Fruit fly (Drosophila melanogaster) whole organism, embryonic: ENCODE results near the gene mRpL39.
A peak's percentile ranks its signal among the peaks of the same experiment; 100 is the strongest.

ENCODE experiments used
- CG1024 ChIP-seq: fragments of 200-800 bp; sonication (Bioruptor generic); IDR thresholded peaks from 2 replicates; pipeline ENCODE4 v1.3.6; 2022; ENCODE audit warnings: missing biosample characterization, missing genetic modification characterization
- CG12071 ChIP-seq: fragments of 200-800 bp; sonication (Bioruptor generic); optimal IDR thresholded peaks from 3 replicates; lab custom pipeline; 2018; ENCODE audit warnings: missing biosample characterization, mild to moderate bottlenecking, missing genetic modification characterization
- CG12299 ChIP-seq: fragments of 200-800 bp; sonication (Bioruptor generic); optimal IDR thresholded peaks from 2 replicates; lab custom pipeline; 2018; ENCODE audit warnings: missing biosample characterization, mild to moderate bottlenecking, missing genetic modification characterization
- CG15479 ChIP-seq: fragments of 200-800 bp; sonication (Bioruptor generic); optimal IDR thresholded peaks from 3 replicates; lab custom pipeline; 2019; ENCODE audit warnings: missing biosample characterization, mild to moderate bottlenecking, missing genetic modification characterization, moderate library complexity
- CG18619 ChIP-seq: fragments of 200-800 bp; sonication (Bioruptor generic); optimal IDR thresholded peaks from 3 replicates; lab custom pipeline; 2017; ENCODE audit warnings: missing biosample characterization, mild to moderate bottlenecking, missing genetic modification characterization
- CG2202 ChIP-seq: fragments of 200-800 bp; sonication (Bioruptor generic); optimal IDR thresholded peaks from 2 replicates; lab custom pipeline; 2018; ENCODE audit warnings: missing biosample characterization, mild to moderate bottlenecking, missing genetic modification characterization
- CG34422 ChIP-seq: fragments of 200-800 bp; sonication (Bioruptor generic); IDR thresholded peaks from 3 replicates; pipeline ENCODE4 v1.3.6; 2022; ENCODE audit warnings: missing biosample characterization, missing genetic modification characterization
- CG8478 ChIP-seq: fragments of >200 bp; optimal IDR thresholded peaks from 2 replicates; lab custom pipeline; 2018
- CrebB ChIP-seq: fragments of 200-800 bp; sonication (Bioruptor generic); optimal IDR thresholded peaks from 3 replicates; lab custom pipeline; 2018; ENCODE audit warnings: missing biosample characterization, mild to moderate bottlenecking, missing genetic modification characterization
- D ChIP-seq, 2 experiments: fragments of 200-800 bp in 1 of 2; fragments of >200 bp in 1 of 2; sonication (Bioruptor generic) in 1 of 2; optimal IDR thresholded peaks; 2 replicates in 1 of 2; 3 replicates in 1 of 2; lab custom pipeline; 2017; ENCODE audit warnings: mild to moderate bottlenecking in 1 of 2, missing biosample characterization in 1 of 2, missing genetic modification characterization in 1 of 2, missing genetic modification reagents in 1 of 2
- D19A ChIP-seq: fragments of 200-800 bp; optimal IDR thresholded peaks from 3 replicates; lab custom pipeline; 2019; ENCODE audit warnings: missing biosample characterization, mild to moderate bottlenecking, missing genetic modification characterization, moderate library complexity
- Dll ChIP-seq: fragments of 200-800 bp; sonication (Bioruptor generic); IDR thresholded peaks from 4 replicates; pipeline ENCODE4 v1.3.6; 2022; ENCODE audit warnings: missing biosample characterization, missing genetic modification characterization; ENCODE audit not compliant: partially characterized antibody
- H2.0 ChIP-seq: fragments of 200-800 bp; sonication (Bioruptor generic); IDR thresholded peaks from 2 replicates; pipeline ENCODE4 v1.3.6; 2022; ENCODE audit warnings: missing biosample characterization, missing genetic modification characterization
- HHEX ChIP-seq: fragments of 200-800 bp; sonication (Bioruptor generic); optimal IDR thresholded peaks from 3 replicates; lab custom pipeline; 2017; ENCODE audit warnings: missing biosample characterization, mild to moderate bottlenecking, missing genetic modification characterization, missing genetic modification reagents
- Hr39 ChIP-seq: fragments of >200 bp; optimal IDR thresholded peaks from 2 replicates; lab custom pipeline; 2017
- Mrtf ChIP-seq: fragments of 200-800 bp; sonication (Bioruptor generic); IDR thresholded peaks from 3 replicates; pipeline ENCODE4 v1.3.6; 2022; ENCODE audit warnings: missing biosample characterization, missing genetic modification characterization
- NFAT ChIP-seq: fragments of 200-800 bp; sonication (Bioruptor generic); IDR thresholded peaks from 2 replicates; pipeline ENCODE4 v1.3.6; 2022; ENCODE audit warnings: missing biosample characterization, missing genetic modification characterization
- Nf-YC ChIP-seq: fragments of 200-800 bp; optimal IDR thresholded peaks from 3 replicates; lab custom pipeline; 2019; ENCODE audit warnings: missing biosample characterization, mild to moderate bottlenecking, missing genetic modification characterization, moderate library complexity
- Scr ChIP-seq: fragments of 200-800 bp; sonication (Bioruptor generic); IDR thresholded peaks from 2 replicates; pipeline ENCODE4 v1.3.6; 2022; ENCODE audit warnings: missing biosample characterization, missing genetic modification characterization; ENCODE audit not compliant: partially characterized antibody
- ac ChIP-seq: fragments of 200-800 bp; sonication (Bioruptor generic); optimal IDR thresholded peaks from 3 replicates; lab custom pipeline; 2017; ENCODE audit warnings: missing biosample characterization, mild to moderate bottlenecking, missing genetic modification characterization
- ap ChIP-seq: fragments of 200-800 bp; sonication (Bioruptor generic); IDR thresholded peaks from 2 replicates; pipeline ENCODE4 v1.3.6; 2022; ENCODE audit warnings: missing biosample characterization, missing genetic modification characterization
- ash1 ChIP-seq: fragments of 200-800 bp; sonication (Bioruptor generic); optimal IDR thresholded peaks from 2 replicates; lab custom pipeline; 2018; ENCODE audit warnings: missing biosample characterization, mild to moderate bottlenecking, missing genetic modification characterization
- cad ChIP-seq: fragments of >200 bp; optimal IDR thresholded peaks from 2 replicates; lab custom pipeline; 2017; ENCODE audit warnings: missing biosample characterization, missing genetic modification characterization
- disco-r ChIP-seq: fragments of 200-800 bp; sonication (Bioruptor generic); optimal IDR thresholded peaks from 2 replicates; lab custom pipeline; 2016; ENCODE audit warnings: missing biosample characterization, missing genetic modification characterization
- dmrt99B ChIP-seq: fragments of 200-800 bp; sonication (Bioruptor generic); optimal IDR thresholded peaks from 2 replicates; lab custom pipeline; 2018; ENCODE audit warnings: missing biosample characterization, mild to moderate bottlenecking, missing genetic modification characterization, moderate library complexity
- emc ChIP-seq: fragments of 200-800 bp; sonication (Bioruptor generic); optimal IDR thresholded peaks from 2 replicates; lab custom pipeline; 2016; ENCODE audit warnings: missing biosample characterization, missing genetic modification characterization
- ems ChIP-seq: fragments of 200-800 bp; sonication (Bioruptor generic); optimal IDR thresholded peaks from 3 replicates; lab custom pipeline; 2016; ENCODE audit warnings: missing biosample characterization, missing genetic modification characterization
- en ChIP-seq: fragments of 200-800 bp; sonication (Bioruptor generic); optimal IDR thresholded peaks from 2 replicates; lab custom pipeline; 2016; ENCODE audit warnings: missing biosample characterization, missing genetic modification characterization
- fd64A ChIP-seq: fragments of 200-800 bp; sonication (Bioruptor generic); optimal IDR thresholded peaks from 3 replicates; lab custom pipeline; 2018; ENCODE audit warnings: missing biosample characterization, mild to moderate bottlenecking, missing genetic modification characterization
- insv ChIP-seq, 2 experiments: fragments of 200-800 bp; sonication (Bioruptor generic); optimal IDR thresholded peaks; 3 replicates each; lab custom pipeline; 2016 to 2018; ENCODE audit warnings: missing biosample characterization in 2 of 2, missing genetic modification characterization in 2 of 2
- kay ChIP-seq: fragments of 200-800 bp; sonication (Bioruptor generic); optimal IDR thresholded peaks from 2 replicates; lab custom pipeline; 2016; ENCODE audit warnings: missing biosample characterization, missing genetic modification characterization
- nerfin-1 ChIP-seq: fragments of 200-800 bp; sonication (Bioruptor generic); optimal IDR thresholded peaks from 3 replicates; lab custom pipeline; 2019; ENCODE audit warnings: missing biosample characterization, mild to moderate bottlenecking, missing genetic modification characterization, moderate library complexity
- phol ChIP-seq: fragments of 200-800 bp; sonication (Bioruptor generic); optimal IDR thresholded peaks from 3 replicates; lab custom pipeline; 2018; ENCODE audit warnings: missing biosample characterization, mild to moderate bottlenecking, missing genetic modification characterization, moderate library complexity
- pum ChIP-seq: fragments of 200-800 bp; sonication (Bioruptor generic); optimal IDR thresholded peaks from 2 replicates; lab custom pipeline; 2016; ENCODE audit warnings: missing biosample characterization, missing genetic modification characterization
- tll ChIP-seq, 2 experiments: fragments of 200-800 bp in 1 of 2; fragments of >200 bp in 1 of 2; sonication (Bioruptor generic) in 1 of 2; optimal IDR thresholded peaks; 2 replicates each; lab custom pipeline; 2017 to 2019; ENCODE audit warnings: missing biosample characterization in 2 of 2, missing genetic modification characterization in 2 of 2, mild to moderate bottlenecking in 1 of 2, moderate library complexity in 1 of 2
- ttk ChIP-seq: fragments of 200-800 bp; sonication (Bioruptor generic); IDR thresholded peaks from 2 replicates; pipeline ENCODE4 v2.1.2; 2022; ENCODE audit warnings: missing biosample characterization, missing genetic modification characterization
- twi ChIP-seq: fragments of 200-800 bp; optimal IDR thresholded peaks from 2 replicates; lab custom pipeline; 2019; ENCODE audit warnings: missing biosample characterization, mild to moderate bottlenecking, missing genetic modification characterization, moderate library complexity
- tx ChIP-seq: fragments of 200-800 bp; sonication (Bioruptor generic); optimal IDR thresholded peaks from 2 replicates; lab custom pipeline; 2016; ENCODE audit warnings: missing biosample characterization, missing genetic modification characterization
- vvl ChIP-seq: fragments of 200-800 bp; sonication (Bioruptor generic); IDR thresholded peaks from 2 replicates; pipeline ENCODE4 v1.3.6; 2022; ENCODE audit warnings: missing biosample characterization, missing genetic modification characterization
- zen ChIP-seq: fragments of 200-800 bp; sonication (Bioruptor generic); optimal IDR thresholded peaks from 3 replicates; lab custom pipeline; 2018; ENCODE audit warnings: missing biosample characterization, mild to moderate bottlenecking, missing genetic modification characterization, moderate library complexity

The mRpL39 gene

dm6 chr3L:15040329-15040886 lies 40.9 kb upstream of the mRpL39 start:
- TF ChIP-seq ems = no peak
- no peak for TF ChIP-seq ttk (GFP tag; lab: Robert Waterston, UW)
- no peak for TF ChIP-seq ap
- peak in 1 of 2 experiments; percentile 48 for TF ChIP-seq insv (GFP tag; optimal IDR thresholded peaks at IDR 0.05; lab: Kevin White, UChicago)
- TF ChIP-seq CG34422 = no peak
- TF ChIP-seq Hr39 (lab: Kevin White, UChicago) = no peak
- TF ChIP-seq H2.0 (GFP tag; lab: Robert Waterston, UW) = no peak
- no peak for TF ChIP-seq vvl (GFP tag; lab: Robert Waterston, UW)
- peak in 1 of 2 experiments; percentile 68 for TF ChIP-seq tll (GFP tag; optimal IDR thresholded peaks at IDR 0.05; lab: Kevin White, UChicago)
- no peak for TF ChIP-seq CG12071 (GFP tag; lab: Kevin White, UChicago)
- TF ChIP-seq HHEX (GFP tag; lab: Kevin White, UChicago) = no peak
- no peak for TF ChIP-seq NFAT (GFP tag; lab: Robert Waterston, UW)
- no peak for TF ChIP-seq phol
- TF ChIP-seq CG8478 (lab: Kevin White, UChicago) = no peak
- no peak for TF ChIP-seq CG1024
- no peak for TF ChIP-seq ash1
- no peak for TF ChIP-seq Dll (GFP tag; lab: Robert Waterston, UW)
- TF ChIP-seq kay (GFP tag; lab: Kevin White, UChicago) = no peak
- TF ChIP-seq Mrtf (GFP tag; lab: Robert Waterston, UW) = no peak
- no peak for TF ChIP-seq ac (GFP tag; lab: Kevin White, UChicago)
- TF ChIP-seq CG2202 (tag; lab: Kevin White, UChicago) = no peak
- no peak for TF ChIP-seq emc (GFP tag; lab: Kevin White, UChicago)
- peak; percentile 61 for TF ChIP-seq cad (GFP tag; lab: Kevin White, UChicago)
- no peak for TF ChIP-seq Scr
- TF ChIP-seq en = no peak
- no peak for TF ChIP-seq nerfin-1 (tag; lab: Kevin White, UChicago)
- TF ChIP-seq zen (tag; lab: Kevin White, UChicago) = peak; percentile 83
- no peak for TF ChIP-seq pum (GFP tag; lab: Kevin White, UChicago)
- no peak for TF ChIP-seq disco-r (GFP tag; lab: Kevin White, UChicago)
- peak; percentile 1 for TF ChIP-seq D (optimal IDR thresholded peaks at IDR 0.05; lab: Kevin White, UChicago)
- no peak for TF ChIP-seq D (GFP tag; optimal IDR thresholded peaks at IDR 0.05; lab: Kevin White, UChicago)
- TF ChIP-seq CG15479 (GFP tag; lab: Kevin White, UChicago) = peak; percentile 93
- TF ChIP-seq fd64A (GFP tag; lab: Kevin White, UChicago) = no peak
- no peak for TF ChIP-seq CG18619 (GFP tag; lab: Kevin White, UChicago)

dm6 chr3L:15039510-15039909 lies 40.0 kb upstream of the mRpL39 start:
- TF ChIP-seq twi (tag; lab: Kevin White, UChicago) (peak; percentile 71), zen (tag; lab: Kevin White, UChicago) (peak; percentile 97), tll (GFP tag; optimal IDR thresholded peaks at IDR 0.05; lab: Kevin White, UChicago) (peak in 1 of 2 experiments; percentile 18), tx (GFP tag; lab: Kevin White, UChicago) (no peak), CrebB (no peak), D19A (tag; lab: Kevin White, UChicago) (no peak), CG12299 (tag; lab: Kevin White, UChicago) (no peak), insv (GFP tag; optimal IDR thresholded peaks at IDR 0.05; lab: Kevin White, UChicago) (peak in 1 of 2 experiments; percentile 24), dmrt99B (tag; lab: Kevin White, UChicago) (no peak), Nf-YC (tag; lab: Kevin White, UChicago) (no peak)
